Worm (Caenorhabditis elegans) whole organism, L4 larva: ENCODE results near the gene ZK355.8.
A peak's percentile ranks its signal among the peaks of the same experiment; 100 is the strongest.

Experiments
- D1046.2 ChIP-seq: fragments of 200-800 bp; sonication (Bioruptor generic); IDR thresholded peaks from 2 replicates; pipeline ENCODE4 v1.3.6; 2022; ENCODE audit warnings: missing genetic modification characterization, missing compliant biosample characterization
- F10B5.3 ChIP-seq: sonication (generic microtip); optimal IDR thresholded peaks from 2 replicates; lab custom pipeline; 2016; ENCODE audit warnings: mild to moderate bottlenecking, missing genetic modification characterization, missing compliant biosample characterization
- F26F4.8 ChIP-seq: fragments of 200-800 bp; sonication (Bioruptor generic); conservative IDR thresholded peaks from 2 replicates; pipeline ENCODE4 v1.3.6; 2022; ENCODE audit warnings: missing genetic modification characterization, missing compliant biosample characterization
- Y5F2A.4 ChIP-seq: fragments of 200-800 bp; sonication (Bioruptor generic); optimal IDR thresholded peaks from 2 replicates; lab custom pipeline; 2018; ENCODE audit warnings: mild to moderate bottlenecking, missing genetic modification characterization, missing compliant biosample characterization
- ZK546.5 ChIP-seq, 2 experiments: sonication (generic microtip); optimal IDR thresholded peaks; 2 replicates each; lab custom pipeline; 2017; ENCODE audit warnings: missing biosample characterization in 2 of 2, missing genetic modification characterization in 2 of 2
- ama-1 ChIP-seq: fragments of 150-350 bp; optimal IDR thresholded peaks from 2 replicates; lab custom pipeline; 2014; ENCODE audit warnings: inconsistent platforms, mixed read lengths
- arid-1 ChIP-seq: fragments of 200-800 bp; sonication (Bioruptor generic); conservative IDR thresholded peaks from 2 replicates; pipeline ENCODE4 v1.3.6; 2022; ENCODE audit warnings: missing genetic modification reagents, missing genetic modification characterization, missing compliant biosample characterization
- attf-4 ChIP-seq: sonication (generic microtip); optimal IDR thresholded peaks from 3 replicates; lab custom pipeline; 2017; ENCODE audit warnings: missing biosample characterization, missing genetic modification characterization
- ceh-20 ChIP-seq: fragments of 200-800 bp; sonication (Bioruptor generic); IDR thresholded peaks from 2 replicates; pipeline ENCODE4 v1.3.6; 2022; ENCODE audit warnings: missing genetic modification reagents, missing genetic modification characterization, missing compliant biosample characterization
- ceh-28 ChIP-seq: fragments of 150-350 bp; optimal IDR thresholded peaks from 2 replicates; lab custom pipeline; 2014; ENCODE audit warnings: missing biosample characterization, missing genetic modification reagents, missing genetic modification characterization
- ceh-32 ChIP-seq: sonication (generic microtip); optimal IDR thresholded peaks from 2 replicates; lab custom pipeline; 2016; ENCODE audit warnings: mild to moderate bottlenecking, missing genetic modification characterization, missing compliant biosample characterization; ENCODE audit not compliant: poor library complexity
- ceh-62 ChIP-seq: sonication (generic microtip); optimal IDR thresholded peaks from 2 replicates; lab custom pipeline; 2017; ENCODE audit warnings: missing biosample characterization, missing genetic modification characterization
- ces-1 ChIP-seq: fragments of 150-350 bp; sonication (generic microtip); optimal IDR thresholded peaks from 4 replicates; lab custom pipeline; 2014; ENCODE audit warnings: missing biosample characterization, missing genetic modification reagents, missing genetic modification characterization
- ctbp-1 ChIP-seq: fragments of 200-800 bp; sonication (Bioruptor generic); IDR thresholded peaks from 2 replicates; pipeline ENCODE4 v1.3.6; 2022; ENCODE audit warnings: missing genetic modification reagents, missing genetic modification characterization, missing compliant biosample characterization
- daf-19 ChIP-seq: fragments of 200-800 bp; sonication (Bioruptor generic); conservative IDR thresholded peaks from 2 replicates; pipeline ENCODE4 v1.3.6; 2022; ENCODE audit warnings: missing genetic modification characterization, missing compliant biosample characterization
- dmd-6 ChIP-seq: fragments of 200-800 bp; sonication (Bioruptor generic); IDR thresholded peaks from 2 replicates; pipeline ENCODE4 v1.3.6; 2022; ENCODE audit warnings: missing genetic modification reagents, missing genetic modification characterization, missing compliant biosample characterization
- dmd-8 ChIP-seq: fragments of 200-800 bp; sonication (Bioruptor generic); IDR thresholded peaks from 2 replicates; pipeline ENCODE4 v1.3.6; 2022; ENCODE audit warnings: missing genetic modification characterization, missing compliant biosample characterization
- duxl-1 ChIP-seq: sonication (generic microtip); optimal IDR thresholded peaks from 2 replicates; lab custom pipeline; 2016; ENCODE audit warnings: mild to moderate bottlenecking, missing genetic modification characterization, moderate library complexity, missing compliant biosample characterization; ENCODE audit not compliant: poor library complexity
- dve-1 ChIP-seq: sonication (generic microtip); optimal IDR thresholded peaks from 2 replicates; lab custom pipeline; 2017; ENCODE audit warnings: antibody characterized with exemption, mild to moderate bottlenecking, missing genetic modification characterization, missing compliant biosample characterization; ENCODE audit not compliant: insufficient read depth
- egl-27 ChIP-seq: sonication (generic microtip); optimal IDR thresholded peaks from 3 replicates; lab custom pipeline; 2017; ENCODE audit warnings: missing biosample characterization, missing genetic modification reagents, missing genetic modification characterization
- egl-43 ChIP-seq: fragments of 200-800 bp; sonication (Bioruptor generic); IDR thresholded peaks from 2 replicates; pipeline ENCODE4 v1.3.6; 2022; ENCODE audit warnings: missing genetic modification reagents, missing genetic modification characterization, missing compliant biosample characterization
- fos-1 ChIP-seq: fragments of 150-350 bp; optimal IDR thresholded peaks from 2 replicates; lab custom pipeline; 2014; ENCODE audit warnings: missing biosample characterization, missing genetic modification characterization
- hif-1 ChIP-seq, 2 experiments: sonication (generic microtip); optimal IDR thresholded peaks; 2 replicates each; lab custom pipeline; 2016 to 2017; ENCODE audit warnings: missing compliant biosample characterization in 2 of 2, missing genetic modification characterization in 2 of 2, missing genetic modification reagents in 2 of 2, missing genotype in 2 of 2, mild to moderate bottlenecking in 1 of 2
- jun-1 ChIP-seq: fragments of 150-350 bp; optimal IDR thresholded peaks from 2 replicates; lab custom pipeline; 2014; ENCODE audit warnings: missing biosample characterization, missing genetic modification reagents, missing genetic modification characterization
- lim-7 ChIP-seq: fragments of 200-800 bp; sonication (Bioruptor generic); IDR thresholded peaks from 2 replicates; pipeline ENCODE4 v1.3.6; 2022; ENCODE audit warnings: missing genetic modification characterization, missing compliant biosample characterization
- lin-1 ChIP-seq: fragments of 200-800 bp; sonication (Bioruptor generic); IDR thresholded peaks from 2 replicates; pipeline ENCODE4 v1.3.6; 2022; ENCODE audit warnings: missing genetic modification reagents, missing genetic modification characterization, missing compliant biosample characterization
- lin-13 ChIP-seq: fragments of 150-350 bp; optimal IDR thresholded peaks from 2 replicates; lab custom pipeline; 2014; ENCODE audit warnings: missing biosample characterization, missing genetic modification reagents, missing genetic modification characterization
- lin-15B ChIP-seq: fragments of 150-350 bp; sonication (generic microtip); optimal IDR thresholded peaks from 3 replicates; lab custom pipeline; 2014; ENCODE audit warnings: missing biosample characterization, missing genetic modification characterization
- lin-29 ChIP-seq: fragments of 200-800 bp; sonication (Bioruptor generic); IDR thresholded peaks from 2 replicates; pipeline ENCODE4 v1.3.6; 2022; ENCODE audit warnings: missing genetic modification reagents, missing genetic modification characterization, missing compliant biosample characterization
- lir-3 ChIP-seq: sonication (generic microtip); optimal IDR thresholded peaks from 2 replicates; lab custom pipeline; 2016; ENCODE audit warnings: mild to moderate bottlenecking, missing genetic modification characterization, missing compliant biosample characterization
- lsy-2 ChIP-seq, 2 experiments: fragments of 150-350 bp in 1 of 2; sonication (generic microtip) in 1 of 2; optimal IDR thresholded peaks; 2 replicates each; lab custom pipeline; 2014 to 2017; ENCODE audit warnings: missing biosample characterization in 2 of 2, missing genetic modification characterization in 2 of 2
- madf-5 ChIP-seq, 2 experiments: fragments of 200-800 bp; sonication (Bioruptor generic); IDR thresholded peaks; 2 replicates each; pipeline ENCODE4 v1.3.6; 2022; ENCODE audit warnings: missing compliant biosample characterization in 2 of 2, missing genetic modification characterization in 2 of 2
- madf-9 ChIP-seq: fragments of 200-800 bp; sonication (Bioruptor generic); conservative IDR thresholded peaks from 2 replicates; pipeline ENCODE4 v1.3.6; 2022; ENCODE audit warnings: missing genetic modification reagents, missing genetic modification characterization, missing compliant biosample characterization
- mes-2 ChIP-seq: sonication (generic microtip); optimal IDR thresholded peaks from 2 replicates; lab custom pipeline; 2016; ENCODE audit warnings: missing genotype, mild to moderate bottlenecking, missing genetic modification characterization, missing compliant biosample characterization; ENCODE audit not compliant: poor library complexity, severe bottlenecking
- mxl-2 ChIP-seq: fragments of 200-800 bp; sonication (Bioruptor generic); conservative IDR thresholded peaks from 2 replicates; pipeline ENCODE4 v1.3.6; 2022; ENCODE audit warnings: missing genetic modification reagents, missing genetic modification characterization, missing compliant biosample characterization
- nhr-102 ChIP-seq: sonication (generic microtip); optimal IDR thresholded peaks from 2 replicates; lab custom pipeline; 2016; ENCODE audit warnings: mild to moderate bottlenecking, missing genetic modification characterization, moderate library complexity, missing compliant biosample characterization
- nhr-11 ChIP-seq: fragments of 150-350 bp; optimal IDR thresholded peaks from 2 replicates; lab custom pipeline; 2014; ENCODE audit warnings: missing biosample characterization, missing genetic modification characterization
- nhr-25 ChIP-seq: sonication (generic microtip); optimal IDR thresholded peaks from 2 replicates; lab custom pipeline; 2017; ENCODE audit warnings: missing genetic modification characterization, mild to moderate bottlenecking, missing compliant biosample characterization, antibody characterized with exemption, moderate library complexity, borderline replicate concordance; ENCODE audit not compliant: insufficient read depth
- nhr-76 ChIP-seq: fragments of 150-350 bp; optimal IDR thresholded peaks from 2 replicates; lab custom pipeline; 2014; ENCODE audit warnings: missing biosample characterization, missing genetic modification characterization
- set-16 ChIP-seq: fragments of 200-800 bp; sonication (Bioruptor generic); IDR thresholded peaks from 2 replicates; pipeline ENCODE4 v1.3.6; 2022; ENCODE audit warnings: missing genetic modification reagents, missing genetic modification characterization, missing compliant biosample characterization
- tag-97 ChIP-seq: fragments of 200-800 bp; sonication (Bioruptor generic); IDR thresholded peaks from 2 replicates; pipeline ENCODE4 v1.3.6; 2022; ENCODE audit warnings: missing genetic modification characterization, missing compliant biosample characterization
- tra-1 ChIP-seq: fragments of 200-800 bp; sonication (Bioruptor generic); IDR thresholded peaks from 2 replicates; pipeline ENCODE4 v1.3.6; 2022; ENCODE audit warnings: missing genetic modification reagents, missing genetic modification characterization, missing compliant biosample characterization
- unc-62 ChIP-seq, 3 experiments: fragments of 150-350 bp in 1 of 3; sonication (generic microtip); optimal IDR thresholded peaks in 2 of 3; peaks in 1 of 3; 1 replicate in 1 of 3; 2 replicates in 2 of 3; lab custom pipeline; 2014 to 2017; ENCODE audit warnings: missing biosample characterization in 3 of 3, missing genetic modification characterization in 3 of 3, missing genetic modification reagents in 3 of 3, missing genotype in 1 of 3
- vab-7 ChIP-seq: fragments of 200-800 bp; sonication (Bioruptor generic); IDR thresholded peaks from 2 replicates; pipeline ENCODE4 v1.3.6; 2022; ENCODE audit warnings: missing genetic modification reagents, missing genetic modification characterization, missing compliant biosample characterization
- zag-1 ChIP-seq: fragments of 150-350 bp; optimal IDR thresholded peaks from 2 replicates; lab custom pipeline; 2014; ENCODE audit warnings: missing biosample characterization, missing genetic modification characterization
- zfp-2 ChIP-seq: sonication (generic microtip); optimal IDR thresholded peaks from 2 replicates; lab custom pipeline; 2016; ENCODE audit warnings: mild to moderate bottlenecking, missing genetic modification characterization, missing compliant biosample characterization
- zip-2 ChIP-seq: fragments of 150-350 bp; optimal IDR thresholded peaks from 2 replicates; lab custom pipeline; 2014; ENCODE audit warnings: missing biosample characterization, missing genetic modification characterization
- ztf-11 ChIP-seq: fragments of 150-350 bp; optimal IDR thresholded peaks from 2 replicates; lab custom pipeline; 2014; ENCODE audit warnings: missing biosample characterization, missing genetic modification characterization

ZK355.8 gene

ce11 chrII:2975561-2976230 lies 48.1 kb downstream of the ZK355.8 start (continued):
- TF ChIP-seq nhr-102 (tag; lab: Kevin White, UChicago): no peak
- TF ChIP-seq set-16: no peak
- no peak for TF ChIP-seq ZK546.5 (tag; optimal IDR thresholded peaks at IDR 0.05; lab: Kevin White, UChicago)
- TF ChIP-seq dve-1 (tag; lab: Kevin White, UChicago): peak; percentile 84
- peak; percentile 2 for TF ChIP-seq lin-13 (GFP tag; lab: Kevin White, UChicago)
- TF ChIP-seq ces-1: no peak
- no peak for TF ChIP-seq jun-1
- no peak for TF ChIP-seq ama-1 (lab: Kevin White, UChicago)
- TF ChIP-seq daf-19 (GFP tag; lab: Robert Waterston, UW): no peak
- 0 out of 2 replicates have a peak, but pooled peaks have one; percentile 38 for TF ChIP-seq lin-1
- no peak for TF ChIP-seq madf-5 (GFP tag; IDR thresholded peaks at IDR 0.05; lab: Robert Waterston, UW)
- no peak for TF ChIP-seq lir-3
- no peak for TF ChIP-seq ctbp-1 (GFP tag; lab: Robert Waterston, UW)
- TF ChIP-seq arid-1: no peak
- TF ChIP-seq nhr-76: no peak
- TF ChIP-seq ztf-11: no peak
- no peak for TF ChIP-seq lim-7
- no peak for TF ChIP-seq ceh-28 (tag; lab: Kevin White, UChicago)
- TF ChIP-seq zag-1 (tag; lab: Kevin White, UChicago): no peak
- TF ChIP-seq hif-1 (tag; optimal IDR thresholded peaks at IDR 0.05; lab: Kevin White, UChicago): no peak
- TF ChIP-seq, all 104 proteins: peak for 19

DNA sequence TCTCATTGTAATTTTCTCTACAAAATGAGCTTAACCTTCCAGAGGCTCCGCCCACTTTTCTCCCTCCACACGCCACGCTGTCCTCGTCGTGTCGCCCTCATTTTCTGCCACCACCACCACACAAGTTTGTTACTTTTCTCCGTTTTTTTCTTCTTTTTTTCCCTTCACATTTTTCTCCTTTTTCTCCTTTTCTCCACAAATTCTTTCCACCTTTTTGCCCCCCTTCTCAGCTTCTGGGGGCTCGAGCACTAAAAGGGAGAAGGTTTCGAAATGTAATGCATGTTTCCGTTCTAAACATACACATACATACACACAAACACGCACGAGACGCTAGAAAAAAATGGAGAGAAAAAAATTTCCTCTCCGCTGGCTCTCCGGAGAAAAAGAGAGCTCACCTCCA lies 49.0 kb downstream of the ZK355.8 start, which contains the start of gene nhr-88:
nhr-88 (plus strand) TSS at position 43 of the 400 bp plus-strand sequence.
- no peak for TF ChIP-seq egl-27 (tag; lab: Kevin White, UChicago)
- no peak for TF ChIP-seq mxl-2 (GFP tag; lab: Robert Waterston, UW)
- TF ChIP-seq lin-29 (GFP tag; lab: Robert Waterston, UW): no peak
- no peak for TF ChIP-seq dmd-8
- peak in 1 of 2 experiments; percentile 57 for TF ChIP-seq lsy-2 (tag; optimal IDR thresholded peaks at IDR 0.05; lab: Kevin White, UChicago)
- no peak for TF ChIP-seq madf-9 (GFP tag; lab: Robert Waterston, UW)
- TF ChIP-seq nhr-25 (tag; lab: Kevin White, UChicago): no peak
- TF ChIP-seq unc-62 (GFP tag; optimal IDR thresholded peaks at IDR 0.05 in 1 of 2; lab: Kevin White, UChicago): peak in 1 of 2 experiments; percentile 43
- TF ChIP-seq unc-62 (tag; optimal IDR thresholded peaks at IDR 0.05; lab: Kevin White, UChicago): no peak
- no peak for TF ChIP-seq duxl-1 (tag; lab: Kevin White, UChicago)
- TF ChIP-seq nhr-76: no peak
- TF ChIP-seq tag-97 (GFP tag; lab: Robert Waterston, UW): no peak
- TF ChIP-seq attf-4 (tag; lab: Kevin White, UChicago): no peak
- no peak for TF ChIP-seq tra-1 (GFP tag; lab: Robert Waterston, UW)
- no peak for TF ChIP-seq Y5F2A.4 (GFP tag; lab: Kevin White, UChicago)
- TF ChIP-seq F26F4.8 (GFP tag; lab: Robert Waterston, UW): no peak
- no peak for TF ChIP-seq zfp-2 (tag; lab: Kevin White, UChicago)
- TF ChIP-seq ceh-32 (tag; lab: Kevin White, UChicago): no peak
- TF ChIP-seq lin-15B (tag; lab: Kevin White, UChicago): no peak
- TF ChIP-seq egl-43 (GFP tag; lab: Robert Waterston, UW): 0 out of 2 replicates have a peak, but pooled peaks have one; percentile 70
- no peak for TF ChIP-seq nhr-11 (tag; lab: Kevin White, UChicago)
- peak; percentile 51; the same call in 1 of the 2 replicates for TF ChIP-seq vab-7 (GFP tag; lab: Robert Waterston, UW)
- TF ChIP-seq arid-1: no peak
- TF ChIP-seq F10B5.3 (tag; lab: Kevin White, UChicago): no peak
- no peak for TF ChIP-seq zip-2 (tag; lab: Kevin White, UChicago)
- no peak for TF ChIP-seq mes-2 (tag; lab: Kevin White, UChicago)
- no peak for TF ChIP-seq ceh-62
- no peak for TF ChIP-seq fos-1 (tag; lab: Kevin White, UChicago)
- TF ChIP-seq daf-19 (GFP tag; lab: Robert Waterston, UW): no peak
- TF ChIP-seq dve-1 (tag; lab: Kevin White, UChicago): peak; percentile 33
- TF ChIP-seq ceh-20 (GFP tag; lab: Robert Waterston, UW): peak; percentile 26; the same call in 1 of the 2 replicates
- peak; percentile 14; the same call in 1 of the 2 replicates for TF ChIP-seq dmd-6 (GFP tag; lab: Robert Waterston, UW)
- no peak for TF ChIP-seq D1046.2 (GFP tag; lab: Robert Waterston, UW)
- TF ChIP-seq ztf-11: no peak
- TF ChIP-seq ces-1: no peak
